Fruit fly (Drosophila melanogaster) whole organism, embryonic: Measurements from ENCODE around the gene CG12438.
A peak's percentile ranks its signal among the peaks of the same experiment; 100 is the strongest.

Experiments used
- Atf-2 ChIP-seq: fragments of 200-800 bp; sonication (Bioruptor generic); optimal IDR thresholded peaks from 2 replicates; lab custom pipeline; 2016; ENCODE audit warnings: missing biosample characterization, missing genetic modification characterization
- CG10267 ChIP-seq: fragments of 200-800 bp; sonication (Bioruptor generic); optimal IDR thresholded peaks from 2 replicates; lab custom pipeline; 2018; ENCODE audit warnings: missing biosample characterization, mild to moderate bottlenecking, missing genetic modification characterization, moderate library complexity
- CG11085 ChIP-seq: fragments of 200-800 bp; sonication (Bioruptor generic); IDR thresholded peaks from 2 replicates; pipeline ENCODE4 v1.3.6; 2022; ENCODE audit warnings: missing biosample characterization, missing genetic modification characterization
- CG12236 ChIP-seq: fragments of 200-800 bp; sonication (Bioruptor generic); optimal IDR thresholded peaks from 2 replicates; lab custom pipeline; 2016; ENCODE audit warnings: missing biosample characterization, missing genetic modification characterization
- CG1233 ChIP-seq: fragments of 200-800 bp; sonication (Bioruptor generic); optimal IDR thresholded peaks from 4 replicates; lab custom pipeline; 2018; ENCODE audit warnings: missing biosample characterization, mild to moderate bottlenecking, missing genetic modification characterization
- CG12659 ChIP-seq: fragments of 200-800 bp; sonication (Bioruptor generic); optimal IDR thresholded peaks from 3 replicates; lab custom pipeline; 2017; ENCODE audit warnings: mild to moderate bottlenecking, missing biosample characterization, missing genetic modification reagents, missing genetic modification characterization
- CG13424 ChIP-seq: fragments of 200-800 bp; sonication (Bioruptor generic); optimal IDR thresholded peaks from 2 replicates; lab custom pipeline; 2019; ENCODE audit warnings: missing biosample characterization, mild to moderate bottlenecking, missing genetic modification characterization, moderate library complexity
- CG15269 ChIP-seq: fragments of 200-800 bp; sonication (Bioruptor generic); optimal IDR thresholded peaks from 2 replicates; lab custom pipeline; 2018; ENCODE audit warnings: missing biosample characterization, mild to moderate bottlenecking, missing genetic modification characterization, moderate library complexity
- CG15479 ChIP-seq: fragments of 200-800 bp; sonication (Bioruptor generic); optimal IDR thresholded peaks from 3 replicates; lab custom pipeline; 2019; ENCODE audit warnings: missing biosample characterization, mild to moderate bottlenecking, missing genetic modification characterization, moderate library complexity
- CG16813 ChIP-seq: fragments of 200-800 bp; sonication (Bioruptor generic); IDR thresholded peaks from 3 replicates; pipeline ENCODE4 v1.3.6; 2022; ENCODE audit warnings: missing biosample characterization, missing genetic modification characterization; ENCODE audit not compliant: partially characterized antibody
- CG18476 ChIP-seq: fragments of 200-800 bp; sonication (Bioruptor generic); optimal IDR thresholded peaks from 2 replicates; lab custom pipeline; 2016; ENCODE audit warnings: missing biosample characterization, mild to moderate bottlenecking, missing genetic modification characterization
- CG2116 ChIP-seq: fragments of 200-800 bp; sonication (Bioruptor generic); optimal IDR thresholded peaks from 3 replicates; lab custom pipeline; 2018; ENCODE audit warnings: missing biosample characterization, mild to moderate bottlenecking, missing genetic modification characterization
- CG2199 ChIP-seq: fragments of 200-800 bp; sonication (Bioruptor generic); IDR thresholded peaks from 3 replicates; pipeline ENCODE4 v1.3.6; 2022; ENCODE audit warnings: missing biosample characterization, missing genetic modification characterization
- CG2875 ChIP-seq: fragments of 200-800 bp; sonication (Bioruptor generic); optimal IDR thresholded peaks from 2 replicates; lab custom pipeline; 2017; ENCODE audit warnings: missing biosample characterization, mild to moderate bottlenecking, missing genetic modification characterization, missing genetic modification reagents
- CG30020 ChIP-seq: fragments of 200-800 bp; optimal IDR thresholded peaks from 2 replicates; lab custom pipeline; 2019; ENCODE audit warnings: missing biosample characterization, mild to moderate bottlenecking, missing genetic modification characterization, moderate library complexity
- CG3838 ChIP-seq: fragments of 200-800 bp; sonication (Bioruptor generic); optimal IDR thresholded peaks from 3 replicates; lab custom pipeline; 2016; ENCODE audit warnings: missing biosample characterization, missing genetic modification characterization
- CG42726 ChIP-seq: fragments of 200-800 bp; sonication (Bioruptor generic); IDR thresholded peaks from 2 replicates; pipeline ENCODE4 v1.3.6; 2022; ENCODE audit warnings: missing biosample characterization, missing genetic modification characterization; ENCODE audit not compliant: partially characterized antibody
- CG4360 ChIP-seq: fragments of 200-800 bp; sonication (Bioruptor generic); IDR thresholded peaks from 2 replicates; pipeline ENCODE4 v1.3.6; 2022; ENCODE audit warnings: missing biosample characterization, missing genetic modification characterization
- CG4404 ChIP-seq: fragments of 200-800 bp; sonication (Bioruptor generic); IDR thresholded peaks from 2 replicates; pipeline ENCODE4 v1.3.6; 2022; ENCODE audit warnings: missing biosample characterization, missing genetic modification characterization
- CG7928 ChIP-seq: fragments of 200-800 bp; sonication (Bioruptor generic); optimal IDR thresholded peaks from 2 replicates; lab custom pipeline; 2017; ENCODE audit warnings: missing biosample characterization, mild to moderate bottlenecking, missing genetic modification characterization
- Dfd ChIP-seq, 2 experiments: fragments of >200 bp; optimal IDR thresholded peaks; 2 replicates each; lab custom pipeline; 2017; ENCODE audit warnings: missing biosample characterization in 2 of 2, missing genetic modification characterization in 2 of 2
- Dll ChIP-seq: fragments of 200-800 bp; sonication (Bioruptor generic); IDR thresholded peaks from 4 replicates; pipeline ENCODE4 v1.3.6; 2022; ENCODE audit warnings: missing biosample characterization, missing genetic modification characterization; ENCODE audit not compliant: partially characterized antibody
- Doc3 ChIP-seq: fragments of 200-800 bp; sonication (Bioruptor generic); IDR thresholded peaks from 3 replicates; pipeline ENCODE4 v1.3.6; 2022; ENCODE audit warnings: missing biosample characterization, missing genetic modification characterization; ENCODE audit not compliant: partially characterized antibody
- Dp ChIP-seq: fragments of 200-800 bp; sonication (Bioruptor generic); optimal IDR thresholded peaks from 2 replicates; lab custom pipeline; 2018; ENCODE audit warnings: missing biosample characterization, mild to moderate bottlenecking, missing genetic modification characterization, moderate library complexity
- Hr39 ChIP-seq: fragments of >200 bp; optimal IDR thresholded peaks from 2 replicates; lab custom pipeline; 2017
- Hr51 ChIP-seq, 2 experiments: fragments of 200-800 bp; sonication (Bioruptor generic); optimal IDR thresholded peaks; 2 replicates in 1 of 2; 3 replicates in 1 of 2; lab custom pipeline; 2016 to 2018; ENCODE audit warnings: missing biosample characterization in 2 of 2, missing genetic modification characterization in 2 of 2, mild to moderate bottlenecking in 1 of 2, moderate library complexity in 1 of 2
- Hsf ChIP-seq: fragments of 200-800 bp; sonication (Bioruptor generic); optimal IDR thresholded peaks from 3 replicates; lab custom pipeline; 2016; ENCODE audit warnings: missing biosample characterization, missing genetic modification characterization
- Kr ChIP-seq: fragments of 200-800 bp; sonication (Bioruptor generic); optimal IDR thresholded peaks from 2 replicates; lab custom pipeline; 2017; ENCODE audit warnings: missing biosample characterization, mild to moderate bottlenecking, missing genetic modification characterization
- Lhr ChIP-seq: fragments of 200-800 bp; sonication (Bioruptor generic); optimal IDR thresholded peaks from 3 replicates; lab custom pipeline; 2017; ENCODE audit warnings: mild to moderate bottlenecking, missing biosample characterization, missing genetic modification reagents, missing genetic modification characterization
- Pdp1 ChIP-seq, 2 experiments: fragments of 200-800 bp; sonication (Bioruptor generic); optimal IDR thresholded peaks; 3 replicates each; lab custom pipeline; 2016; ENCODE audit warnings: missing biosample characterization in 2 of 2, missing genetic modification characterization in 2 of 2, mild to moderate bottlenecking in 1 of 2, moderate library complexity in 1 of 2
- YL-1 ChIP-seq: fragments of 200-800 bp; sonication (Bioruptor generic); optimal IDR thresholded peaks from 3 replicates; lab custom pipeline; 2017; ENCODE audit warnings: missing biosample characterization, mild to moderate bottlenecking, missing genetic modification characterization
- abd-A ChIP-seq: fragments of 200-800 bp; sonication (Bioruptor generic); optimal IDR thresholded peaks from 3 replicates; lab custom pipeline; 2019; ENCODE audit warnings: missing biosample characterization, mild to moderate bottlenecking, missing genetic modification characterization, moderate library complexity
- ash1 ChIP-seq: fragments of 200-800 bp; sonication (Bioruptor generic); optimal IDR thresholded peaks from 2 replicates; lab custom pipeline; 2018; ENCODE audit warnings: missing biosample characterization, mild to moderate bottlenecking, missing genetic modification characterization
- cas ChIP-seq: fragments of 200-800 bp; sonication (Bioruptor generic); IDR thresholded peaks from 2 replicates; pipeline ENCODE4 v1.3.6; 2022; ENCODE audit warnings: missing biosample characterization, missing genetic modification characterization
- dmrt99B ChIP-seq: fragments of 200-800 bp; sonication (Bioruptor generic); optimal IDR thresholded peaks from 2 replicates; lab custom pipeline; 2018; ENCODE audit warnings: missing biosample characterization, mild to moderate bottlenecking, missing genetic modification characterization, moderate library complexity
- dpn ChIP-seq, 2 experiments: fragments of 200-800 bp; sonication (Bioruptor generic); optimal IDR thresholded peaks; 3 replicates each; lab custom pipeline; 2016; ENCODE audit warnings: missing biosample characterization in 2 of 2, missing genetic modification characterization in 2 of 2
- ewg ChIP-seq: fragments of 200-800 bp; sonication (Bioruptor generic); optimal IDR thresholded peaks from 3 replicates; lab custom pipeline; 2017; ENCODE audit warnings: mild to moderate bottlenecking, missing biosample characterization, missing genetic modification reagents, missing genetic modification characterization
- ftz-f1 ChIP-seq: fragments of 200-800 bp; sonication (Bioruptor generic); optimal IDR thresholded peaks from 2 replicates; lab custom pipeline; 2016; ENCODE audit warnings: missing biosample characterization, missing genetic modification characterization
- fu2 ChIP-seq: fragments of 200-800 bp; sonication (Bioruptor generic); optimal IDR thresholded peaks from 2 replicates; lab custom pipeline; 2016; ENCODE audit warnings: missing biosample characterization, missing genetic modification characterization
- gcm2 ChIP-seq: fragments of 200-800 bp; sonication (Bioruptor generic); optimal IDR thresholded peaks from 2 replicates; lab custom pipeline; 2016; ENCODE audit warnings: missing biosample characterization, missing genetic modification characterization
- grau ChIP-seq: fragments of 200-800 bp; optimal IDR thresholded peaks from 3 replicates; lab custom pipeline; 2019; ENCODE audit warnings: missing biosample characterization, mild to moderate bottlenecking, missing genetic modification characterization, moderate library complexity
- lmd ChIP-seq: fragments of 200-800 bp; sonication (Bioruptor generic); IDR thresholded peaks from 2 replicates; pipeline ENCODE4 v1.3.6; 2022; ENCODE audit warnings: missing biosample characterization, missing genetic modification characterization
- lov ChIP-seq, 2 experiments: fragments of 200-800 bp in 1 of 2; fragments of >200 bp in 1 of 2; sonication (Bioruptor generic) in 1 of 2; IDR thresholded peaks in 1 of 2; optimal IDR thresholded peaks in 1 of 2; 2 replicates in 1 of 2; 3 replicates in 1 of 2; pipeline versions ENCODE4 v1.3.6 to Lab custom; 2017 to 2022; ENCODE audit warnings: missing biosample characterization in 1 of 2, missing genetic modification characterization in 1 of 2
- otp ChIP-seq: fragments of 200-800 bp; sonication (Bioruptor generic); IDR thresholded peaks from 3 replicates; pipeline ENCODE4, ENCODE4 v1.3.6; 2022; ENCODE audit warnings: missing biosample characterization, missing genetic modification characterization
- pita ChIP-seq: fragments of 200-800 bp; sonication (Bioruptor generic); optimal IDR thresholded peaks from 2 replicates; lab custom pipeline; 2017; ENCODE audit warnings: missing biosample characterization, mild to moderate bottlenecking, missing genetic modification characterization
- run ChIP-seq: fragments of 200-800 bp; sonication (Bioruptor generic); optimal IDR thresholded peaks from 3 replicates; lab custom pipeline; 2018; ENCODE audit warnings: missing biosample characterization, mild to moderate bottlenecking, missing genetic modification characterization
- shn ChIP-seq: fragments of 200-800 bp; sonication (Bioruptor generic); optimal IDR thresholded peaks from 3 replicates; lab custom pipeline; 2016; ENCODE audit warnings: missing biosample characterization, missing genetic modification characterization
- slou ChIP-seq: fragments of 200-800 bp; sonication (Bioruptor generic); optimal IDR thresholded peaks from 3 replicates; lab custom pipeline; 2016; ENCODE audit warnings: missing biosample characterization, missing genetic modification characterization
- slp2 ChIP-seq: fragments of 200-800 bp; sonication (Bioruptor generic); optimal IDR thresholded peaks from 2 replicates; lab custom pipeline; 2016; ENCODE audit warnings: missing biosample characterization, missing genetic modification characterization
- sob ChIP-seq: fragments of 200-800 bp; sonication (Bioruptor generic); IDR thresholded peaks from 2 replicates; pipeline ENCODE4 v1.3.6; 2022; ENCODE audit warnings: missing biosample characterization, missing genetic modification characterization

The CG12438 gene

dm6 chr2L:8732702-8733101, 19.4 kb upstream of the CG12438 start (continued):
- no peak for TF ChIP-seq CG2116 (GFP tag; lab: Kevin White, UChicago)
- TF ChIP-seq CG15479 (GFP tag; lab: Kevin White, UChicago): no peak
- TF ChIP-seq dpn (GFP tag; optimal IDR thresholded peaks at IDR 0.05; lab: Kevin White, UChicago): peak; percentile 20 to 35
- TF ChIP-seq Lhr (GFP tag; lab: Kevin White, UChicago): no peak
- TF ChIP-seq shn (GFP tag; lab: Kevin White, UChicago): no peak
- no peak for TF ChIP-seq CG4404 (GFP tag; lab: Robert Waterston, UW)
- TF ChIP-seq ewg (GFP tag; lab: Kevin White, UChicago): no peak
- TF ChIP-seq CG4360 (GFP tag; lab: Robert Waterston, UW): no peak
- no peak for TF ChIP-seq CG12236
- TF ChIP-seq CG16813 (GFP tag; lab: Robert Waterston, UW): no peak
- TF ChIP-seq Dll (GFP tag; lab: Robert Waterston, UW): no peak
- TF ChIP-seq CG3838 (GFP tag; lab: Kevin White, UChicago): no peak
- peak; percentile 9 for TF ChIP-seq CG12659 (GFP tag; lab: Kevin White, UChicago)
- no peak for TF ChIP-seq CG42726 (GFP tag; lab: Robert Waterston, UW)
- no peak for TF ChIP-seq pita (GFP tag; lab: Kevin White, UChicago)
- no peak for TF ChIP-seq CG11085 (GFP tag; lab: Robert Waterston, UW)
- no peak for TF ChIP-seq sob (GFP tag; lab: Robert Waterston, UW)
- TF ChIP-seq CG15269 (tag; lab: Kevin White, UChicago): peak; percentile 29
- no peak for TF ChIP-seq CG1233
- TF ChIP-seq Hr51 (GFP tag; optimal IDR thresholded peaks at IDR 0.05; lab: Kevin White, UChicago): peak in 1 of 2 experiments; percentile 46
- no peak for TF ChIP-seq ash1 (GFP tag; lab: Kevin White, UChicago)
- TF ChIP-seq abd-A (tag; lab: Kevin White, UChicago): no peak
- TF ChIP-seq CG10267: peak; percentile 0
- no peak for TF ChIP-seq CG7928 (GFP tag; lab: Kevin White, UChicago)
- 0 out of 3 replicates have a peak, but pooled peaks have one; percentile 52 for TF ChIP-seq otp
- peak; percentile 68 for TF ChIP-seq dmrt99B (tag; lab: Kevin White, UChicago)
- no peak for TF ChIP-seq run (tag; lab: Kevin White, UChicago)
- TF ChIP-seq grau (tag; lab: Kevin White, UChicago): no peak
- TF ChIP-seq YL-1 (GFP tag; lab: Kevin White, UChicago): no peak
- TF ChIP-seq lmd: peak; percentile 37
- no peak for TF ChIP-seq Kr
- no peak for TF ChIP-seq CG2875 (GFP tag; lab: Kevin White, UChicago)
- no peak for TF ChIP-seq Hsf (GFP tag; lab: Kevin White, UChicago)
- TF ChIP-seq CG30020: no peak
- TF ChIP-seq ftz-f1 (GFP tag; lab: Kevin White, UChicago): no peak
- TF ChIP-seq Atf-2: no peak
- TF ChIP-seq gcm2 (GFP tag; lab: Kevin White, UChicago): no peak
- no peak for TF ChIP-seq slp2 (GFP tag; lab: Kevin White, UChicago)
- no peak for TF ChIP-seq Hr39 (lab: Kevin White, UChicago)
- TF ChIP-seq fu2 (GFP tag; lab: Kevin White, UChicago): no peak
- no peak for TF ChIP-seq Dp (GFP tag; lab: Kevin White, UChicago)
- no peak for TF ChIP-seq CG18476 (GFP tag; lab: Kevin White, UChicago)
- no peak for TF ChIP-seq Dfd (GFP tag; optimal IDR thresholded peaks at IDR 0.05; lab: Kevin White, UChicago)
- TF ChIP-seq CG2199 (GFP tag; lab: Robert Waterston, UW): no peak
- TF ChIP-seq lov (optimal IDR thresholded peaks at IDR 0.05; lab: Kevin White, UChicago): no peak
- TF ChIP-seq lov (GFP tag; IDR thresholded peaks at IDR 0.05; lab: Robert Waterston, UW): peak; percentile 18; the same call in 1 of the 3 replicates
- no peak for TF ChIP-seq Doc3 (GFP tag; lab: Robert Waterston, UW)
- TF ChIP-seq cas (GFP tag; lab: Robert Waterston, UW): no peak
- no peak for TF ChIP-seq slou (GFP tag; lab: Kevin White, UChicago)
- TF ChIP-seq Pdp1 (GFP tag; optimal IDR thresholded peaks at IDR 0.05; lab: Kevin White, UChicago): no peak
- TF ChIP-seq CG13424 (tag; lab: Kevin White, UChicago): peak; percentile 15
